Fruit fly (Drosophila melanogaster) whole organism, prepupa: ENCODE results near the gene slpr.

ENCODE experiments used
- Blimp-1 ChIP-seq: fragments of 200-800 bp; sonication (Bioruptor generic); optimal IDR thresholded peaks from 3 replicates; lab custom pipeline; 2017; ENCODE audit warnings: missing biosample characterization, missing genetic modification characterization, mild to moderate bottlenecking, moderate library complexity, missing genetic modification reagents
- CG10631 ChIP-seq: fragments of 200-800 bp; sonication (Bioruptor generic); optimal IDR thresholded peaks from 2 replicates; lab custom pipeline; 2016; ENCODE audit warnings: missing biosample characterization, missing genetic modification characterization
- CG11902 ChIP-seq: fragments of 200-800 bp; sonication (Bioruptor generic); optimal IDR thresholded peaks from 3 replicates; lab custom pipeline; 2016; ENCODE audit warnings: missing biosample characterization, missing genetic modification characterization
- CG15336 ChIP-seq: fragments of 200-800 bp; sonication (Bioruptor generic); IDR thresholded peaks from 2 replicates; pipeline ENCODE4 v1.3.6; 2022; ENCODE audit warnings: missing biosample characterization, missing genetic modification characterization
- CG1621 ChIP-seq: fragments of 200-800 bp; sonication (Bioruptor generic); optimal IDR thresholded peaks from 3 replicates; lab custom pipeline; 2018; ENCODE audit warnings: missing biosample characterization, mild to moderate bottlenecking, missing genetic modification characterization
- CG16779 ChIP-seq: fragments of 200-800 bp; sonication (Bioruptor generic); optimal IDR thresholded peaks from 3 replicates; lab custom pipeline; 2017; ENCODE audit warnings: missing biosample characterization, mild to moderate bottlenecking, missing genetic modification characterization
- CG31627 ChIP-seq: fragments of 200-800 bp; sonication (Bioruptor generic); optimal IDR thresholded peaks from 3 replicates; lab custom pipeline; 2016; ENCODE audit warnings: missing biosample characterization, missing genetic modification characterization
- CG32006 ChIP-seq: fragments of 200-800 bp; sonication (Bioruptor generic); optimal IDR thresholded peaks from 3 replicates; lab custom pipeline; 2017; ENCODE audit warnings: missing biosample characterization, mild to moderate bottlenecking, missing genetic modification characterization
- CG3919 ChIP-seq: fragments of 200-800 bp; sonication (Bioruptor generic); optimal IDR thresholded peaks from 3 replicates; lab custom pipeline; 2016; ENCODE audit warnings: missing biosample characterization, missing genetic modification characterization
- CG4318 ChIP-seq: fragments of 200-800 bp; sonication (Bioruptor generic); optimal IDR thresholded peaks from 3 replicates; lab custom pipeline; 2017; ENCODE audit warnings: missing biosample characterization, mild to moderate bottlenecking, missing genetic modification characterization
- CG6163 ChIP-seq: fragments of 200-800 bp; sonication (Bioruptor generic); IDR thresholded peaks from 3 replicates; pipeline ENCODE4 v1.3.6; 2022; ENCODE audit warnings: missing biosample characterization, missing genetic modification characterization
- CG6276 ChIP-seq: fragments of 200-800 bp; sonication (Bioruptor generic); optimal IDR thresholded peaks from 2 replicates; lab custom pipeline; 2017; ENCODE audit warnings: missing biosample characterization, mild to moderate bottlenecking, missing genetic modification characterization
- CG6792 ChIP-seq: fragments of 200-800 bp; sonication (Bioruptor generic); optimal IDR thresholded peaks from 3 replicates; lab custom pipeline; 2016; ENCODE audit warnings: missing biosample characterization, missing genetic modification characterization
- CG6808 ChIP-seq: fragments of 200-800 bp; sonication (Bioruptor generic); optimal IDR thresholded peaks from 3 replicates; lab custom pipeline; 2017; ENCODE audit warnings: missing biosample characterization, missing genetic modification characterization, mild to moderate bottlenecking, moderate library complexity, missing genetic modification reagents
- CG6854 ChIP-seq: fragments of 200-800 bp; sonication (Bioruptor generic); optimal IDR thresholded peaks from 2 replicates; lab custom pipeline; 2017; ENCODE audit warnings: missing biosample characterization, mild to moderate bottlenecking, missing genetic modification characterization
- CG7368 ChIP-seq: fragments of 200-800 bp; sonication (Bioruptor generic); optimal IDR thresholded peaks from 3 replicates; lab custom pipeline; 2016; ENCODE audit warnings: missing biosample characterization, missing genetic modification characterization
- CG8319 ChIP-seq: fragments of 200-800 bp; sonication (Bioruptor generic); optimal IDR thresholded peaks from 3 replicates; lab custom pipeline; 2016; ENCODE audit warnings: missing biosample characterization, missing genetic modification characterization
- CG8632 ChIP-seq: fragments of 200-800 bp; sonication (Bioruptor generic); optimal IDR thresholded peaks from 3 replicates; lab custom pipeline; 2016; ENCODE audit warnings: missing biosample characterization, missing genetic modification characterization
- CG9139 ChIP-seq: fragments of 200-800 bp; sonication (Bioruptor generic); optimal IDR thresholded peaks from 3 replicates; lab custom pipeline; 2017; ENCODE audit warnings: missing biosample characterization, mild to moderate bottlenecking, missing genetic modification characterization
- Eip75B ChIP-seq: fragments of 200-800 bp; sonication (Bioruptor generic); optimal IDR thresholded peaks from 3 replicates; lab custom pipeline; 2016; ENCODE audit warnings: missing biosample characterization, missing genetic modification characterization
- Ets96B ChIP-seq: fragments of 200-800 bp; optimal IDR thresholded peaks from 2 replicates; lab custom pipeline; 2019; ENCODE audit warnings: missing biosample characterization, mild to moderate bottlenecking, missing genetic modification characterization, moderate library complexity
- Gug ChIP-seq: fragments of 200-800 bp; sonication (Bioruptor generic); IDR thresholded peaks from 2 replicates; pipeline ENCODE4 v1.3.6; 2022; ENCODE audit warnings: missing biosample characterization, missing genetic modification characterization
- Hr38 ChIP-seq: sonication (Bioruptor generic); optimal IDR thresholded peaks from 2 replicates; lab custom pipeline; 2016; ENCODE audit warnings: missing biosample characterization, missing genetic modification characterization
- Hr39 ChIP-seq: fragments of 200-800 bp; sonication (Bioruptor generic); optimal IDR thresholded peaks from 2 replicates; lab custom pipeline; 2016; ENCODE audit warnings: missing biosample characterization, missing genetic modification characterization
- Hr4 ChIP-seq: fragments of 200-800 bp; sonication (Bioruptor generic); optimal IDR thresholded peaks from 3 replicates; lab custom pipeline; 2016; ENCODE audit warnings: missing biosample characterization, missing genetic modification characterization
- Lpt ChIP-seq: fragments of 200-800 bp; sonication (Bioruptor generic); optimal IDR thresholded peaks from 3 replicates; lab custom pipeline; 2016; ENCODE audit warnings: missing biosample characterization, missing genetic modification characterization
- Met ChIP-seq: fragments of 200-800 bp; sonication (Bioruptor generic); optimal IDR thresholded peaks from 3 replicates; lab custom pipeline; 2016; ENCODE audit warnings: missing biosample characterization, missing genetic modification characterization
- OdsH ChIP-seq: fragments of 200-800 bp; sonication (Bioruptor generic); optimal IDR thresholded peaks from 3 replicates; lab custom pipeline; 2016; ENCODE audit warnings: missing biosample characterization, missing genetic modification characterization
- Smox ChIP-seq: fragments of 200-800 bp; sonication (Bioruptor generic); optimal IDR thresholded peaks from 3 replicates; lab custom pipeline; 2016; ENCODE audit warnings: missing biosample characterization, missing genetic modification characterization
- Sox102F ChIP-seq: fragments of 200-800 bp; sonication (Bioruptor generic); optimal IDR thresholded peaks from 2 replicates; lab custom pipeline; 2016; ENCODE audit warnings: missing biosample characterization, mild to moderate bottlenecking, missing genetic modification characterization
- Sox14 ChIP-seq: fragments of 200-800 bp; sonication (Bioruptor generic); optimal IDR thresholded peaks from 3 replicates; lab custom pipeline; 2016; ENCODE audit warnings: missing biosample characterization, missing genetic modification characterization
- acj6 ChIP-seq: fragments of 200-800 bp; sonication (Bioruptor generic); optimal IDR thresholded peaks from 3 replicates; lab custom pipeline; 2016; ENCODE audit warnings: missing biosample characterization, missing genetic modification characterization
- dac ChIP-seq: fragments of 200-800 bp; sonication (Bioruptor generic); optimal IDR thresholded peaks from 2 replicates; lab custom pipeline; 2017; ENCODE audit warnings: missing biosample characterization, mild to moderate bottlenecking, missing genetic modification characterization
- dsx ChIP-seq: fragments of 200-800 bp; optimal IDR thresholded peaks from 3 replicates; lab custom pipeline; 2019; ENCODE audit warnings: missing biosample characterization, mild to moderate bottlenecking, missing genetic modification characterization, moderate library complexity; ENCODE audit not compliant: poor library complexity, severe bottlenecking
- eg ChIP-seq: fragments of 200-800 bp; sonication (Bioruptor generic); IDR thresholded peaks from 3 replicates; pipeline ENCODE4 v1.3.6; 2022; ENCODE audit warnings: missing biosample characterization, missing genetic modification characterization
- fd59A ChIP-seq: fragments of 200-800 bp; sonication (Bioruptor generic); optimal IDR thresholded peaks from 2 replicates; lab custom pipeline; 2017; ENCODE audit warnings: missing biosample characterization, mild to moderate bottlenecking, missing genetic modification characterization, missing genetic modification reagents
- fd85E ChIP-seq: fragments of 200-800 bp; sonication (Bioruptor generic); optimal IDR thresholded peaks from 3 replicates; lab custom pipeline; 2016; ENCODE audit warnings: missing biosample characterization, missing genetic modification characterization
- fkh ChIP-seq: fragments of 200-800 bp; sonication (Bioruptor generic); optimal IDR thresholded peaks from 3 replicates; lab custom pipeline; 2017; ENCODE audit warnings: missing biosample characterization, mild to moderate bottlenecking, missing genetic modification characterization, moderate library complexity
- lz ChIP-seq: fragments of 200-800 bp; sonication (Bioruptor generic); optimal IDR thresholded peaks from 3 replicates; lab custom pipeline; 2016; ENCODE audit warnings: missing biosample characterization, missing genetic modification characterization
- pdm3 ChIP-seq: fragments of 200-800 bp; sonication (Bioruptor generic); optimal IDR thresholded peaks from 3 replicates; lab custom pipeline; 2016; ENCODE audit warnings: missing biosample characterization, missing genetic modification characterization
- salr ChIP-seq, 2 experiments: fragments of 200-800 bp; sonication (Bioruptor generic); optimal IDR thresholded peaks; 3 replicates each; lab custom pipeline; 2016 to 2018; ENCODE audit warnings: missing biosample characterization in 2 of 2, missing genetic modification characterization in 2 of 2, mild to moderate bottlenecking in 1 of 2
- spab ChIP-seq: fragments of 200-800 bp; sonication (Bioruptor generic); optimal IDR thresholded peaks from 2 replicates; lab custom pipeline; 2017; ENCODE audit warnings: missing biosample characterization, mild to moderate bottlenecking, missing genetic modification characterization, missing genetic modification reagents
- svp ChIP-seq: fragments of 200-800 bp; sonication (Bioruptor generic); peaks from one replicate; lab custom pipeline; 2016; ENCODE audit warnings: missing biosample characterization, missing genetic modification characterization
- topi ChIP-seq: fragments of 200-800 bp; sonication (Bioruptor generic); optimal IDR thresholded peaks from 3 replicates; lab custom pipeline; 2016; ENCODE audit warnings: missing biosample characterization, missing genetic modification characterization
- vri ChIP-seq: fragments of 200-800 bp; sonication (Bioruptor generic); optimal IDR thresholded peaks from 3 replicates; lab custom pipeline; 2016; ENCODE audit warnings: missing biosample characterization, mild to moderate bottlenecking, missing genetic modification characterization

The slpr gene

DNA sequence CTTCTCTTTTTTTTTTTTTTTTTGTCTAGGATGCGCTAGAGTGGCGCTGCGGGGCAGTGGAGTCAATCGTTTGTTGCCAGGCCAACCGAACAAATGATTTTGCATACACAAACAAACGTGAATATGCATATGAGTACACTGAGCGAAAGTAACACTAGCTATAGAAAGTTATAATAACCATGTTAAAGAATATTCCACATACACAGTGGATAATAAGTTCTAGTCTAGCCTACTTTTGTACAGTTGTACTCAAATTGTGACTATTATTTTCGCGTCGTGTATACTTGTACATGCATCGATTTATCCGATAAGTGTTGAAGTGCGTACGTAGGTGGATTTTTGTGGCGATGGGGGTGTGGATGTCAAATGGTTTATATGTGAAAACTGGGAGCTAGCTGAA, 30.1 kb upstream of the slpr start (continued):
- no peak for TF ChIP-seq CG8319 (GFP tag; lab: Kevin White, UChicago)
- TF ChIP-seq Met (GFP tag; lab: Kevin White, UChicago) = no peak
- TF ChIP-seq CG6854 (GFP tag; lab: Kevin White, UChicago) = no peak
- TF ChIP-seq CG8632 (GFP tag; lab: Kevin White, UChicago) = peak; percentile 25
- peak; percentile 57; the same call in 1 of the 3 replicates for TF ChIP-seq eg (GFP tag; lab: Robert Waterston, UW)
- TF ChIP-seq Ets96B (tag; lab: Kevin White, UChicago) = peak; percentile 39
- no peak for TF ChIP-seq fkh (GFP tag; lab: Kevin White, UChicago)
- TF ChIP-seq topi (GFP tag; lab: Kevin White, UChicago) = no peak
- peak; percentile 11 for TF ChIP-seq Sox14 (GFP tag; lab: Kevin White, UChicago)
- TF ChIP-seq svp (GFP tag; lab: Kevin White, UChicago) = no peak
- peak; percentile 20 for TF ChIP-seq Hr39 (GFP tag; lab: Kevin White, UChicago)
- no peak for TF ChIP-seq CG16779
- TF ChIP-seq OdsH (GFP tag; lab: Kevin White, UChicago) = peak; percentile 19
- TF ChIP-seq Gug (GFP tag; lab: Robert Waterston, UW) = peak; percentile 41; the same call in 1 of the 2 replicates
- TF ChIP-seq dsx (GFP tag; lab: Kevin White, UChicago) = no peak
- TF ChIP-seq acj6 (GFP tag; lab: Kevin White, UChicago) = peak; percentile 31
- 0 out of 3 replicates have a peak, but pooled peaks have one; percentile 46 for TF ChIP-seq CG6163 (GFP tag; lab: Robert Waterston, UW)
- no peak for TF ChIP-seq CG11902
- no peak for TF ChIP-seq Smox (GFP tag; lab: Kevin White, UChicago)
- no peak for TF ChIP-seq lz
- TF ChIP-seq Lpt (GFP tag; lab: Kevin White, UChicago) = no peak
- no peak for TF ChIP-seq dac
- TF ChIP-seq spab = no peak
- peak; percentile 54 for TF ChIP-seq Hr4 (GFP tag; lab: Kevin White, UChicago)
- peak; percentile 2 for TF ChIP-seq CG6792 (GFP tag; lab: Kevin White, UChicago)
- no peak for TF ChIP-seq fd85E (GFP tag; lab: Kevin White, UChicago)
- TF ChIP-seq CG10631 (GFP tag; lab: Kevin White, UChicago) = peak; percentile 42
- no peak for TF ChIP-seq Sox102F
- TF ChIP-seq fd59A (GFP tag; lab: Kevin White, UChicago) = no peak
- no peak for TF ChIP-seq CG6808

DNA sequence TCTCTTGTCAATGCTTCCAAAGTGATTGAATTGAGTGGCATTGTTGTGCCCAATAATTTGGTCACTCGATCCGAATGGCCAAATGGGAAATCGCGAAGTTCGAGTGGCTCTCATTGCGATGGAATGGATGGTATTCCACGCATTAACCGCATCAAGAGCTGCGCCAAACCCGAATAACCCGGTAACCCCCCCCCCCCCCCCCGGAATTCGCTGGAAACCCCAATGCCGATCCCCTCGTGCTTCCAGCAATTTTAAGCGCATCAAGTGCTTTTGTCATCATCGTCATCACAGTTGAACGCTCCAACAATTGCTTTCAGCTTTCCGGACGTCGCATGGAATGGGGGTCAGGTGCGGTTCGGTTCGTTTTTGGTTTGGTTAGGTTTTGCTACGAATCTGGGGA, 29.6 kb upstream of the slpr start:
- TF ChIP-seq CG3919 (GFP tag; lab: Kevin White, UChicago) = no peak
- no peak for TF ChIP-seq Sox14 (GFP tag; lab: Kevin White, UChicago)
- no peak for TF ChIP-seq salr (GFP tag; optimal IDR thresholded peaks at IDR 0.05; lab: Kevin White, UChicago)
- TF ChIP-seq CG32006 (GFP tag; lab: Kevin White, UChicago) = no peak
- TF ChIP-seq eg (GFP tag; lab: Robert Waterston, UW) = no peak
- no peak for TF ChIP-seq pdm3
- TF ChIP-seq Gug (GFP tag; lab: Robert Waterston, UW) = no peak
- TF ChIP-seq Blimp-1 (GFP tag; lab: Kevin White, UChicago) = no peak
- TF ChIP-seq Lpt (GFP tag; lab: Kevin White, UChicago) = no peak
- TF ChIP-seq Sox102F = no peak
- TF ChIP-seq Eip75B (GFP tag; lab: Kevin White, UChicago) = no peak
- TF ChIP-seq vri = no peak

DNA sequence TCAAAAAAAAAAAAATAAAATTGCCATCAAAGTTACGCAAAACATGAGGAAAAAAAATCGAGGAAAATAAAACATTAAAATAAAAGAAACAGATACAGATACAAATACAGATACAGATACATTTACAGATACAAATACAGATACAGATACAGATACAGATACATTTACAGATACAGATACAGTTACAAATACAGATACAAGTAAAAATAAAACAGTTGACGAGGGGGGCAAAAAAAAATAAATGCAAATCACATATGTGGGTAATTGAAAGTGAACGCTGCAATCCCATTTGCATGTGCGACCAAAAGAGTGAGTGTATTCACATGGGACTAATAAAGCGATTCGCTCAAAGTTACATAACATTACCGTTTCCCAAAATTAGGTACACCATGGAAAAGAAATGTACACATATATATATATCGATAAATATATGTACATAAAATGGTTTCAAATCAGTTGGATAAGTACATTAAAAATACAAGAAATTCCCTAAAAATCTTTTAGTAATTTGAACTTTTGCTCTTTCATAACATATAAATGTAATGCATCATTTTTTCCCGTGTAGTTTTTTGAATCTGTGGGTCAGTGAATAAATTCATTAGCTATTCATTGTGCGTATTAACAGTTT, 28.8 kb upstream of the slpr start:
- TF ChIP-seq topi (GFP tag; lab: Kevin White, UChicago) (no peak), CG11902 (no peak), Met (GFP tag; lab: Kevin White, UChicago) (no peak), fkh (GFP tag; lab: Kevin White, UChicago) (no peak), Smox (GFP tag; lab: Kevin White, UChicago) (peak; percentile 10), CG7368 (GFP tag; lab: Kevin White, UChicago) (no peak), lz (no peak), CG4318 (no peak), Hr4 (GFP tag; lab: Kevin White, UChicago) (peak; percentile 33), Lpt (GFP tag; lab: Kevin White, UChicago) (no peak), CG31627 (GFP tag; lab: Kevin White, UChicago) (no peak), CG6808 (peak; percentile 31), Ets96B (tag; lab: Kevin White, UChicago) (no peak), CG3919 (GFP tag; lab: Kevin White, UChicago) (no peak), CG8632 (GFP tag; lab: Kevin White, UChicago) (no peak), CG9139 (GFP tag; lab: Kevin White, UChicago) (no peak), CG15336 (GFP tag; lab: Robert Waterston, UW) (peak; percentile 46; the same call in 1 of the 2 replicates), dsx (GFP tag; lab: Kevin White, UChicago) (no peak), pdm3 (peak; percentile 10), CG1621 (no peak), Hr38 (GFP tag; lab: Kevin White, UChicago) (no peak), salr (GFP tag; optimal IDR thresholded peaks at IDR 0.05; lab: Kevin White, UChicago) (no peak), Blimp-1 (GFP tag; lab: Kevin White, UChicago) (peak; percentile 30), CG6276 (peak; percentile 48), CG8319 (GFP tag; lab: Kevin White, UChicago) (no peak)
